Fruit fly (Drosophila melanogaster) whole organism, embryonic: ENCODE results near the gene CG9782.

Experiments used
- ATbp ChIP-seq: fragments of 200-800 bp; sonication (Bioruptor generic); optimal IDR thresholded peaks from 2 replicates; lab custom pipeline; 2017; ENCODE audit warnings: missing biosample characterization, mild to moderate bottlenecking, missing genetic modification characterization, missing genetic modification reagents
- Aef1 ChIP-seq: fragments of 200-800 bp; sonication (Bioruptor generic); IDR thresholded peaks from 3 replicates; pipeline ENCODE4 v1.3.6; 2022; ENCODE audit warnings: missing biosample characterization, missing genetic modification characterization
- Antp ChIP-seq: fragments of 200-800 bp; sonication (Bioruptor generic); optimal IDR thresholded peaks from 3 replicates; lab custom pipeline; 2016; ENCODE audit warnings: missing biosample characterization, missing genetic modification characterization
- Asciz ChIP-seq: fragments of 200-800 bp; sonication (Bioruptor generic); optimal IDR thresholded peaks from 2 replicates; lab custom pipeline; 2017; ENCODE audit warnings: missing biosample characterization, mild to moderate bottlenecking, missing genetic modification characterization, missing genetic modification reagents
- Atf6 ChIP-seq: fragments of 200-800 bp; sonication (Bioruptor generic); IDR thresholded peaks from 2 replicates; pipeline ENCODE4 v1.3.6; 2022; ENCODE audit warnings: missing biosample characterization, missing genetic modification characterization
- Awh ChIP-seq: fragments of 200-800 bp; sonication (Bioruptor generic); IDR thresholded peaks from 2 replicates; pipeline ENCODE4, ENCODE4 v1.3.6; 2022; ENCODE audit warnings: missing biosample characterization, missing genetic modification characterization
- CG12391 ChIP-seq: fragments of 200-800 bp; sonication (Bioruptor generic); optimal IDR thresholded peaks from 3 replicates; lab custom pipeline; 2018; ENCODE audit warnings: missing biosample characterization, mild to moderate bottlenecking, missing genetic modification characterization, moderate library complexity
- CG14441 ChIP-seq: fragments of 200-800 bp; sonication (Bioruptor generic); IDR thresholded peaks from 2 replicates; pipeline ENCODE4 v1.3.6; 2022; ENCODE audit warnings: missing biosample characterization, missing genetic modification characterization
- CG14710 ChIP-seq: fragments of 200-800 bp; sonication (Bioruptor generic); optimal IDR thresholded peaks from 3 replicates; lab custom pipeline; 2019; ENCODE audit warnings: missing biosample characterization, mild to moderate bottlenecking, missing genetic modification characterization, moderate library complexity
- CG15269 ChIP-seq: fragments of 200-800 bp; sonication (Bioruptor generic); optimal IDR thresholded peaks from 2 replicates; lab custom pipeline; 2018; ENCODE audit warnings: missing biosample characterization, mild to moderate bottlenecking, missing genetic modification characterization, moderate library complexity
- CG17361 ChIP-seq: fragments of 200-800 bp; sonication (Bioruptor generic); IDR thresholded peaks from 3 replicates; pipeline ENCODE4 v1.3.6; 2022; ENCODE audit warnings: missing biosample characterization, missing genetic modification characterization
- CG17912 ChIP-seq: fragments of 200-800 bp; sonication (Bioruptor generic); optimal IDR thresholded peaks from 2 replicates; lab custom pipeline; 2018; ENCODE audit warnings: missing biosample characterization, mild to moderate bottlenecking, missing genetic modification characterization
- CG3838 ChIP-seq: fragments of 200-800 bp; sonication (Bioruptor generic); optimal IDR thresholded peaks from 3 replicates; lab custom pipeline; 2016; ENCODE audit warnings: missing biosample characterization, missing genetic modification characterization
- CG4617 ChIP-seq: fragments of 200-800 bp; sonication (Bioruptor generic); optimal IDR thresholded peaks from 3 replicates; lab custom pipeline; 2016; ENCODE audit warnings: missing biosample characterization, missing genetic modification characterization, borderline replicate concordance
- CG6175 ChIP-seq: fragments of 200-800 bp; sonication (Bioruptor generic); IDR thresholded peaks from 3 replicates; pipeline ENCODE4 v1.3.6; 2022; ENCODE audit warnings: missing biosample characterization, missing genetic modification characterization
- CG7786 ChIP-seq: fragments of 200-800 bp; sonication (Bioruptor generic); optimal IDR thresholded peaks from 2 replicates; lab custom pipeline; 2016; ENCODE audit warnings: missing biosample characterization, missing genetic modification characterization
- CG8089 ChIP-seq: fragments of 200-800 bp; sonication (Bioruptor generic); optimal IDR thresholded peaks from 3 replicates; lab custom pipeline; 2016; ENCODE audit warnings: missing biosample characterization, missing genetic modification characterization
- CG8290 ChIP-seq, 3 experiments: fragments of 200-800 bp; sonication (Bioruptor generic); optimal IDR thresholded peaks; 2 replicates each; lab custom pipeline; 2016 to 2019; ENCODE audit warnings: missing biosample characterization in 3 of 3, missing genetic modification characterization in 3 of 3, mild to moderate bottlenecking in 2 of 3, moderate library complexity in 1 of 3
- CG9876 ChIP-seq: fragments of 200-800 bp; sonication (Bioruptor generic); optimal IDR thresholded peaks from 2 replicates; lab custom pipeline; 2016; ENCODE audit warnings: missing biosample characterization, missing genetic modification characterization
- D ChIP-seq, 2 experiments: fragments of 200-800 bp in 1 of 2; fragments of >200 bp in 1 of 2; sonication (Bioruptor generic) in 1 of 2; optimal IDR thresholded peaks; 2 replicates in 1 of 2; 3 replicates in 1 of 2; lab custom pipeline; 2017; ENCODE audit warnings: mild to moderate bottlenecking in 1 of 2, missing biosample characterization in 1 of 2, missing genetic modification characterization in 1 of 2, missing genetic modification reagents in 1 of 2
- D19A ChIP-seq: fragments of 200-800 bp; optimal IDR thresholded peaks from 3 replicates; lab custom pipeline; 2019; ENCODE audit warnings: missing biosample characterization, mild to moderate bottlenecking, missing genetic modification characterization, moderate library complexity
- D19B ChIP-seq: fragments of 200-800 bp; sonication (Bioruptor generic); optimal IDR thresholded peaks from 2 replicates; lab custom pipeline; 2017; ENCODE audit warnings: missing biosample characterization, mild to moderate bottlenecking, missing genetic modification characterization
- Dad ChIP-seq: fragments of 200-800 bp; sonication (Bioruptor generic); optimal IDR thresholded peaks from 3 replicates; lab custom pipeline; 2016; ENCODE audit warnings: missing biosample characterization, missing genetic modification characterization
- Dip3 ChIP-seq: fragments of 200-800 bp; sonication (Bioruptor generic); optimal IDR thresholded peaks from 3 replicates; lab custom pipeline; 2016; ENCODE audit warnings: missing biosample characterization, missing genetic modification characterization
- HLH3B ChIP-seq: fragments of 200-800 bp; sonication (Bioruptor generic); IDR thresholded peaks from 2 replicates; pipeline ENCODE4 v1.3.6; 2022; ENCODE audit warnings: missing biosample characterization, missing genetic modification characterization
- Hr3 ChIP-seq: fragments of 200-800 bp; sonication (Bioruptor generic); optimal IDR thresholded peaks from 3 replicates; lab custom pipeline; 2016; ENCODE audit warnings: missing biosample characterization, missing genetic modification characterization
- Meics ChIP-seq: fragments of 200-800 bp; sonication (Bioruptor generic); optimal IDR thresholded peaks from 2 replicates; lab custom pipeline; 2017; ENCODE audit warnings: missing biosample characterization, mild to moderate bottlenecking, missing genetic modification characterization
- Optix ChIP-seq: fragments of 200-800 bp; sonication (Bioruptor generic); IDR thresholded peaks from 3 replicates; pipeline ENCODE4 v1.3.6; 2022; ENCODE audit warnings: missing biosample characterization, missing genetic modification characterization
- Pdp1 ChIP-seq, 2 experiments: fragments of 200-800 bp; sonication (Bioruptor generic); optimal IDR thresholded peaks; 3 replicates each; lab custom pipeline; 2016; ENCODE audit warnings: missing biosample characterization in 2 of 2, missing genetic modification characterization in 2 of 2, mild to moderate bottlenecking in 1 of 2, moderate library complexity in 1 of 2
- Taf1 ChIP-seq: fragments of 200-800 bp; sonication (Bioruptor generic); IDR thresholded peaks from 2 replicates; pipeline ENCODE4 v1.3.6; 2022; ENCODE audit warnings: missing biosample characterization, missing genetic modification characterization
- Tbp ChIP-seq: fragments of >200 bp; optimal IDR thresholded peaks from 2 replicates; lab custom pipeline; 2018; ENCODE audit warnings: missing biosample characterization, missing genetic modification characterization
- bowl ChIP-seq: fragments of 200-800 bp; sonication (Bioruptor generic); IDR thresholded peaks from 2 replicates; pipeline ENCODE4 v1.3.6; 2022; ENCODE audit warnings: missing biosample characterization, missing genetic modification characterization
- bsh ChIP-seq, 2 experiments: fragments of 200-800 bp; sonication (Bioruptor generic); optimal IDR thresholded peaks; 2 replicates each; lab custom pipeline; 2017 to 2018; ENCODE audit warnings: mild to moderate bottlenecking in 2 of 2, missing biosample characterization in 2 of 2, missing genetic modification characterization in 2 of 2, moderate library complexity in 1 of 2
- cas ChIP-seq: fragments of 200-800 bp; sonication (Bioruptor generic); IDR thresholded peaks from 2 replicates; pipeline ENCODE4 v1.3.6; 2022; ENCODE audit warnings: missing biosample characterization, missing genetic modification characterization
- chn ChIP-seq: fragments of 200-800 bp; sonication (Bioruptor generic); optimal IDR thresholded peaks from 2 replicates; lab custom pipeline; 2016; ENCODE audit warnings: missing biosample characterization, missing genetic modification characterization
- ci ChIP-seq: fragments of 200-800 bp; sonication (Bioruptor generic); IDR thresholded peaks from 3 replicates; pipeline ENCODE4 v1.3.6; 2022; ENCODE audit warnings: missing biosample characterization, missing genetic modification characterization
- dmrt99B ChIP-seq: fragments of 200-800 bp; sonication (Bioruptor generic); optimal IDR thresholded peaks from 2 replicates; lab custom pipeline; 2018; ENCODE audit warnings: missing biosample characterization, mild to moderate bottlenecking, missing genetic modification characterization, moderate library complexity
- dysf ChIP-seq: fragments of 200-800 bp; sonication (Bioruptor generic); IDR thresholded peaks from 3 replicates; pipeline ENCODE4 v1.3.6; 2022; ENCODE audit warnings: missing biosample characterization, missing genetic modification characterization
- fd3F ChIP-seq: fragments of 200-800 bp; sonication (Bioruptor generic); optimal IDR thresholded peaks from 2 replicates; lab custom pipeline; 2018; ENCODE audit warnings: missing biosample characterization, mild to moderate bottlenecking, missing genetic modification characterization, moderate library complexity
- fd64A ChIP-seq: fragments of 200-800 bp; sonication (Bioruptor generic); optimal IDR thresholded peaks from 3 replicates; lab custom pipeline; 2018; ENCODE audit warnings: missing biosample characterization, mild to moderate bottlenecking, missing genetic modification characterization
- gce ChIP-seq: fragments of 200-800 bp; sonication (Bioruptor generic); IDR thresholded peaks from 3 replicates; pipeline ENCODE4 v1.3.6; 2022; ENCODE audit warnings: missing biosample characterization, missing genetic modification characterization
- h ChIP-seq: fragments of >200 bp; optimal IDR thresholded peaks from 2 replicates; lab custom pipeline; 2017
- hkb ChIP-seq, 2 experiments: fragments of 200-800 bp in 1 of 2; fragments of >200 bp in 1 of 2; sonication (Bioruptor generic) in 1 of 2; IDR thresholded peaks in 1 of 2; optimal IDR thresholded peaks in 1 of 2; 2 replicates each; pipeline versions ENCODE4 v1.3.6 to Lab custom; 2017 to 2022; ENCODE audit warnings: missing biosample characterization in 1 of 2, missing genetic modification characterization in 1 of 2
- lola ChIP-seq, 3 experiments: fragments of >200 bp in 2 of 3; fragments of 200-800 bp in 1 of 3; sonication (Bioruptor generic) in 1 of 3; optimal IDR thresholded peaks; 2 replicates each; lab custom pipeline; 2017 to 2019; ENCODE audit warnings: missing biosample characterization in 3 of 3, missing genetic modification characterization in 3 of 3, mild to moderate bottlenecking in 1 of 3, moderate library complexity in 1 of 3
- p53 ChIP-seq: fragments of 200-800 bp; sonication (Bioruptor generic); optimal IDR thresholded peaks from 2 replicates; lab custom pipeline; 2016; ENCODE audit warnings: missing biosample characterization, missing genetic modification characterization
- pan ChIP-seq, 4 experiments: fragments of >200 bp in 3 of 4; fragments of 200-800 bp in 1 of 4; sonication (Bioruptor generic) in 1 of 4; optimal IDR thresholded peaks in 3 of 4; IDR thresholded peaks in 1 of 4; 2 replicates each; pipeline versions ENCODE4 v1.3.6 to Lab custom; 2017 to 2022; ENCODE audit warnings: missing biosample characterization in 2 of 4, missing genetic modification characterization in 2 of 4, mixed read lengths in 1 of 4
- pfk ChIP-seq: fragments of 200-800 bp; sonication (Bioruptor generic); optimal IDR thresholded peaks from 2 replicates; lab custom pipeline; 2018; ENCODE audit warnings: missing biosample characterization, mild to moderate bottlenecking, missing genetic modification characterization, moderate library complexity
- slbo ChIP-seq: fragments of 200-800 bp; sonication (Bioruptor generic); IDR thresholded peaks from 2 replicates; pipeline ENCODE4 v1.3.6; 2022; ENCODE audit warnings: missing biosample characterization, missing genetic modification characterization
- wor ChIP-seq: fragments of 200-800 bp; sonication (Bioruptor generic); IDR thresholded peaks from 2 replicates; pipeline ENCODE4 v1.3.6; 2022; ENCODE audit warnings: missing biosample characterization, missing genetic modification characterization

CG9782 gene

DNA sequence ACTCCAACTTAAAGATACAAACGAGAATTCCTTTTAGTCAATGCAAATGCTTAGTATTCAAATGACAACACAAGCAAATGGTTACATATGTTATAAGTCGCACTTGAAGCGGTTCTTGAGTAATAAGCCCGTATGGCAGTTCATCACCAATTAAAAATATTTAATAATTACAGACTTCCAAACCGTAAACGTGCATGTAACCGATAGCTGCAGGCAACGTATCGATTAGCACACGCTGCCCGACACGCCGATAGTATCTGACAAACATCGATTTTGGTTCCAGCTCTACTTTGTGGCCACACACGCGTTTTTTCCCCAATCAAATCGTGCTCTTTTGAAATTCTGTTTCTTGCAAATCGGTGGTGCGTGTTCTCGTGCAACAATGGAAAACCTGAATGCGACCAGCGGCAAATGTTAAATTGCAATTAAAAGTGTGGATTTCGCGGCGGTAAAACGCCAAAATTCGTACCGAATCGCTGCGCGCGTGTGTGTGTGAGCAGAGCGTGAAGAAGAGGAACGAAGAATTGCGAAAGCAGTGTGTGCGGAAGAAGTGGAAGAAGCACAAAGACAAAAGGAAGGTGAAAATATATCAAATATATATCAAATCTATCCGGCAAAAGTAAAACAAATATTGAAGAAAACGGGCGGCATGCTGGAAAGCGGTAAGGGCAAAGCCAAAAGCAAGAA, 22.3 kb downstream of the CG9782 start, which contains the start of the genes CG9784 and Nup153 (continued):
- no peak for TF ChIP-seq hkb (optimal IDR thresholded peaks at IDR 0.05; lab: Kevin White, UChicago)
- TF ChIP-seq hkb (GFP tag; IDR thresholded peaks at IDR 0.05; lab: Robert Waterston, UW) = no peak
- no peak for TF ChIP-seq Awh
- TF ChIP-seq ATbp (GFP tag; lab: Kevin White, UChicago) = no peak
- no peak for TF ChIP-seq Dad
- TF ChIP-seq Pdp1 (GFP tag; optimal IDR thresholded peaks at IDR 0.05; lab: Kevin White, UChicago) = no peak
- no peak for TF ChIP-seq wor
- no peak for TF ChIP-seq CG8089 (GFP tag; lab: Kevin White, UChicago)
- no peak for TF ChIP-seq bowl (GFP tag; lab: Robert Waterston, UW)
- no peak for TF ChIP-seq chn (GFP tag; lab: Kevin White, UChicago)
- TF ChIP-seq CG17912 (GFP tag; lab: Kevin White, UChicago) = no peak
- no peak for TF ChIP-seq CG14710 (tag; lab: Kevin White, UChicago)
- no peak for TF ChIP-seq gce
- no peak for TF ChIP-seq pfk (GFP tag; lab: Kevin White, UChicago)
- no peak for TF ChIP-seq lola (GFP tag; optimal IDR thresholded peaks at IDR 0.05; lab: Kevin White, UChicago)
- TF ChIP-seq h = no peak
- no peak for TF ChIP-seq Dip3 (GFP tag; lab: Kevin White, UChicago)
- no peak for TF ChIP-seq CG3838 (GFP tag; lab: Kevin White, UChicago)
- peak; percentile 44; the same call in 1 of the 2 replicates for TF ChIP-seq slbo (GFP tag; lab: Robert Waterston, UW)
- TF ChIP-seq Aef1 (GFP tag; lab: Robert Waterston, UW) = no peak
- no peak for TF ChIP-seq dmrt99B (tag; lab: Kevin White, UChicago)
- no peak for TF ChIP-seq Meics (GFP tag; lab: Kevin White, UChicago)
- no peak for TF ChIP-seq CG14441 (GFP tag; lab: Robert Waterston, UW)
- TF ChIP-seq Hr3 (GFP tag; lab: Kevin White, UChicago) = no peak
- no peak for TF ChIP-seq CG15269
- TF ChIP-seq CG12391 (tag; lab: Kevin White, UChicago) = no peak
- TF ChIP-seq D (optimal IDR thresholded peaks at IDR 0.05; lab: Kevin White, UChicago) = no peak
- TF ChIP-seq D (GFP tag; optimal IDR thresholded peaks at IDR 0.05; lab: Kevin White, UChicago) = no peak
- no peak for TF ChIP-seq CG7786 (GFP tag; lab: Kevin White, UChicago)
- TF ChIP-seq Atf6 (GFP tag; lab: Robert Waterston, UW) = no peak
- TF ChIP-seq Asciz (GFP tag; lab: Kevin White, UChicago) = no peak
- TF ChIP-seq cas (GFP tag; lab: Robert Waterston, UW) = no peak
- TF ChIP-seq fd3F = no peak
- TF ChIP-seq ci (GFP tag; lab: Robert Waterston, UW) = 0 out of 3 replicates have a peak, but pooled peaks have one; percentile 8
- TF ChIP-seq Antp (GFP tag; lab: Kevin White, UChicago) = no peak
- no peak for TF ChIP-seq Optix (GFP tag; lab: Robert Waterston, UW)
- no peak for TF ChIP-seq pan (optimal IDR thresholded peaks at IDR 0.05; lab: Kevin White, UChicago)
- TF ChIP-seq pan (GFP tag; optimal IDR thresholded peaks at IDR 0.05 in 1 of 2, IDR thresholded peaks at IDR 0.05 in 1 of 2) = no peak
- no peak for TF ChIP-seq Taf1 (GFP tag; lab: Robert Waterston, UW)
- no peak for TF ChIP-seq CG17361 (GFP tag; lab: Robert Waterston, UW)
- no peak for TF ChIP-seq p53
- TF ChIP-seq HLH3B (GFP tag; lab: Robert Waterston, UW) = no peak
- TF ChIP-seq CG9876 (GFP tag; lab: Kevin White, UChicago) = no peak
- no peak for TF ChIP-seq Tbp
- no peak for TF ChIP-seq CG6175 (GFP tag; lab: Robert Waterston, UW)
- no peak for TF ChIP-seq D19B (GFP tag; lab: Kevin White, UChicago)
- TF ChIP-seq D19A = no peak
- TF ChIP-seq fd64A (GFP tag; lab: Kevin White, UChicago) = no peak
- TF ChIP-seq CG4617 (GFP tag; lab: Kevin White, UChicago) = no peak
- no peak for TF ChIP-seq dysf (GFP tag; lab: Robert Waterston, UW)
- TF ChIP-seq bsh (GFP tag; optimal IDR thresholded peaks at IDR 0.05; lab: Kevin White, UChicago) = no peak
- no peak for TF ChIP-seq CG8290 (GFP tag; optimal IDR thresholded peaks at IDR 0.05; lab: Kevin White, UChicago)
- TF ChIP-seq CG8290 (tag; optimal IDR thresholded peaks at IDR 0.05; lab: Kevin White, UChicago) = no peak
